Fruit fly (Drosophila melanogaster): ENCODE data around the gene CG32579.

Gene CG32579

DNA sequence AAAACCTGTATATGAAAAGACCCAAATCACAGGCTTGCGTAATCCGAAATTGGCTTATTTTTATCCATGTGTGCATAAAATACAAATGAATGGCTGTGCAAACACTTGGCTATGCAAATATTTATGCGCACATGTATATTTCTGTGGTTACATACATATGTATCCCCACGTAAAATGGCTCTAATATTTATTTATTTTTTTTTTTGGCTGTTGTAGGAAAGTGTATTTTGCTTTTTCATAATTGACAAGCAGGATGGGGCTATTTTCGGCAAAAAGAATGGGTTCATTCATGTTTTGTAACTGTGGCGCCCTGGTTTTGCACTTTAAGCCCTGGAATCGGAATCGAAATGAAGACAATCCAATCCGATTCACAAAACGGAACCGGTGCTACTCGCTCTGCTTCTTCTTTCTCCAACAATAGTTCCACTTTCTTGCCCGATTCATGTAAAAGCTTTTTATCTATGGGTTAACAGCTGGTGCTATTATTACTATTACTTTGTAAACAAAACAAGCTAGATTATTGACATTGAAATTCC lies 12.1 kb downstream of the CG32579 start (continued):
- TF ChIP-seq CG2875 (GFP tag; optimal IDR thresholded peaks at IDR 0.05) (peak; percentile 59), CG10321 (GFP tag; IDR thresholded peaks at IDR 0.05) (peak; percentile 50; the same call in 1 of the 2 replicates), CG6254 (GFP tag; optimal IDR thresholded peaks at IDR 0.05) (peak; percentile 42), peb (GFP tag; IDR thresholded peaks at IDR 0.05) (peak; percentile 32; the same call in 1 of the 2 replicates), fd64A (GFP tag; optimal IDR thresholded peaks at IDR 0.05) (no peak), zen (tag; optimal IDR thresholded peaks at IDR 0.05) (no peak), ems (GFP tag; optimal IDR thresholded peaks at IDR 0.05) (peak; percentile 71), mld (GFP tag; IDR thresholded peaks at IDR 0.05; ENCODE audit: partially characterized antibody) (no peak), CG9215 (GFP tag; IDR thresholded peaks at IDR 0.05) (no peak; the same call in none of the 2 replicates), nom (GFP tag; optimal IDR thresholded peaks at IDR 0.05) (peak; percentile 46), emc (GFP tag; optimal IDR thresholded peaks at IDR 0.05) (no peak), CG10565 (GFP tag; optimal IDR thresholded peaks at IDR 0.05) (no peak), fd3F (GFP tag; optimal IDR thresholded peaks at IDR 0.05) (peak; percentile 63), dan (GFP tag; IDR thresholded peaks at IDR 0.05) (no peak), CG14050 (GFP tag; IDR thresholded peaks at IDR 0.05) (peak; percentile 55; the same call in 2 of the 3 replicates), CG17829 (tag; optimal IDR thresholded peaks at IDR 0.05) (peak; percentile 61), CG42726 (GFP tag; IDR thresholded peaks at IDR 0.05; ENCODE audit: partially characterized antibody) (no peak), CG15601 (tag; optimal IDR thresholded peaks at IDR 0.05) (peak; percentile 21), Gug (GFP tag; IDR thresholded peaks at IDR 0.05) (peak; percentile 83), ftz-f1 (GFP tag; optimal IDR thresholded peaks at IDR 0.05) (no peak), Dip3 (GFP tag; optimal IDR thresholded peaks at IDR 0.05) (peak; percentile 62), CG30431 (GFP tag; optimal IDR thresholded peaks at IDR 0.05) (peak; percentile 16), Hey (tag; optimal IDR thresholded peaks at IDR 0.05) (no peak), fd96Cb (tag; optimal IDR thresholded peaks at IDR 0.05) (peak; percentile 58), Stat92E (GFP tag; optimal IDR thresholded peaks at IDR 0.05) (no peak), dysf (GFP tag; IDR thresholded peaks at IDR 0.05) (peak; percentile 76; the same call in 2 of the 3 replicates), Lhr (GFP tag; optimal IDR thresholded peaks at IDR 0.05) (no peak), da (GFP tag; optimal IDR thresholded peaks at IDR 0.05) (no peak), CG7372 (GFP tag; IDR thresholded peaks at IDR 0.05) (peak; percentile 55; the same call in 1 of the 2 replicates), CG6689 (GFP tag; IDR thresholded peaks at IDR 0.05) (peak; percentile 79), CG12391 (tag; optimal IDR thresholded peaks at IDR 0.05) (peak; percentile 68), insv (GFP tag; optimal IDR thresholded peaks at IDR 0.05) (peak in 1 of 2 experiments; percentile 75), CG12219 (GFP tag; optimal IDR thresholded peaks at IDR 0.05) (peak; percentile 48), Dbx (GFP tag; IDR thresholded peaks at IDR 0.05) (peak; percentile 78), CG7357 (GFP tag; IDR thresholded peaks at IDR 0.05) (peak; percentile 55; the same call in 1 of the 3 replicates), CG14965 (GFP tag; optimal IDR thresholded peaks at IDR 0.05; ENCODE audit: borderline replicate concordance) (no peak), croc (GFP tag; conservative IDR thresholded peaks at IDR 0.05) (peak; percentile 20; the same call in 1 of the 3 replicates), CoRest (tag; optimal IDR thresholded peaks at IDR 0.05) (peak; percentile 73), onecut (GFP tag; IDR thresholded peaks at IDR 0.05) (peak; percentile 58), CG31441 (GFP tag; IDR thresholded peaks at IDR 0.05) (peak; percentile 52; the same call in 1 of the 2 replicates), CG10147 (GFP tag; optimal IDR thresholded peaks at IDR 0.05) (peak; percentile 33), CG33557 (GFP tag; optimal IDR thresholded peaks at IDR 0.05) (peak; percentile 35), Neu2 (GFP tag; optimal IDR thresholded peaks at IDR 0.05; ENCODE audit: borderline replicate concordance) (no peak), mirr (GFP tag; optimal IDR thresholded peaks at IDR 0.05) (no peak), CG10209 (GFP tag; optimal IDR thresholded peaks at IDR 0.05) (peak; percentile 66), CG10366 (GFP tag; IDR thresholded peaks at IDR 0.05) (peak; percentile 62), usp (GFP tag; optimal IDR thresholded peaks at IDR 0.05) (no peak), CG31365 (tag; optimal IDR thresholded peaks at IDR 0.05) (no peak), cas (GFP tag; IDR thresholded peaks at IDR 0.05) (peak; percentile 69)
